Worm (Caenorhabditis elegans) whole organism, young adult: ENCODE measurements around the gene ncam-1.

Experiments
- B0336.3 ChIP-seq: fragments of 200-800 bp; sonication (Bioruptor generic); IDR thresholded peaks from 2 replicates; pipeline ENCODE4 v1.3.6; 2022; ENCODE audit warnings: missing genetic modification characterization, missing compliant biosample characterization
- F39B2.1 ChIP-seq: fragments of 200-800 bp; sonication (Bioruptor generic); IDR thresholded peaks from 2 replicates; pipeline ENCODE4 v1.3.6; 2022; ENCODE audit warnings: missing genetic modification reagents, missing genetic modification characterization, missing compliant biosample characterization
- F49E8.2 ChIP-seq: sonication (generic microtip); optimal IDR thresholded peaks from 3 replicates; lab custom pipeline; 2017; ENCODE audit warnings: missing genetic modification characterization, mild to moderate bottlenecking, missing compliant biosample characterization, antibody characterized with exemption, moderate library complexity; ENCODE audit not compliant: insufficient read depth
- F52B5.7 ChIP-seq: sonication (generic microtip); optimal IDR thresholded peaks from 2 replicates; lab custom pipeline; 2016; ENCODE audit warnings: mild to moderate bottlenecking, missing genetic modification characterization, missing compliant biosample characterization
- F55B11.4 ChIP-seq: sonication (generic microtip); optimal IDR thresholded peaks from 2 replicates; lab custom pipeline; 2016; ENCODE audit warnings: missing compliant biosample characterization, missing genetic modification characterization, borderline replicate concordance; ENCODE audit not compliant: insufficient read depth
- F57C9.4 ChIP-seq: sonication (generic microtip); optimal IDR thresholded peaks from 2 replicates; lab custom pipeline; 2017; ENCODE audit warnings: mild to moderate bottlenecking, missing genetic modification characterization, missing compliant biosample characterization
- Y67H2A.10 ChIP-seq: fragments of 200-800 bp; sonication (Bioruptor generic); conservative IDR thresholded peaks from 2 replicates; pipeline ENCODE4 v1.3.6; 2022; ENCODE audit warnings: missing genetic modification reagents, missing genetic modification characterization, missing compliant biosample characterization
- Y79H2A.3 ChIP-seq: fragments of 200-800 bp; sonication (Bioruptor generic); conservative IDR thresholded peaks from 2 replicates; pipeline ENCODE4 v1.3.6; 2022; ENCODE audit warnings: missing genetic modification reagents, missing genetic modification characterization, missing compliant biosample characterization
- akir-1 ChIP-seq: fragments of 200-800 bp; sonication (Bioruptor generic); optimal IDR thresholded peaks from 2 replicates; lab custom pipeline; 2018; ENCODE audit warnings: mild to moderate bottlenecking, missing genetic modification characterization, moderate library complexity, missing compliant biosample characterization
- atf-7 ChIP-seq: sonication (generic microtip); optimal IDR thresholded peaks from 2 replicates; lab custom pipeline; 2017; ENCODE audit warnings: mild to moderate bottlenecking, missing genetic modification characterization, missing compliant biosample characterization
- attf-6 ChIP-seq: fragments of 200-800 bp; sonication (Bioruptor generic); IDR thresholded peaks from 2 replicates; pipeline ENCODE4 v1.3.6; 2022; ENCODE audit warnings: missing genetic modification reagents, missing genetic modification characterization, missing compliant biosample characterization
- ceh-27 ChIP-seq: fragments of 200-800 bp; sonication (Bioruptor generic); optimal IDR thresholded peaks from 2 replicates; lab custom pipeline; 2018; ENCODE audit warnings: mild to moderate bottlenecking, missing genetic modification characterization, moderate library complexity, missing compliant biosample characterization
- ceh-58 ChIP-seq: fragments of 200-800 bp; sonication (Bioruptor generic); IDR thresholded peaks from 2 replicates; pipeline ENCODE4 v1.3.6; 2022; ENCODE audit warnings: missing genetic modification characterization, missing compliant biosample characterization
- dox-1 ChIP-seq: fragments of 200-800 bp; sonication (Bioruptor generic); IDR thresholded peaks from 2 replicates; pipeline ENCODE4 v1.3.6; 2022; ENCODE audit warnings: missing genetic modification reagents, missing genetic modification characterization, missing compliant biosample characterization
- efl-1 ChIP-seq: fragments of 150-350 bp; optimal IDR thresholded peaks from 2 replicates; lab custom pipeline; 2014; ENCODE audit warnings: missing biosample characterization, missing genetic modification reagents, missing genetic modification characterization
- ekl-4 ChIP-seq: fragments of 200-800 bp; sonication (Bioruptor generic); IDR thresholded peaks from 2 replicates; pipeline ENCODE4 v1.3.6; 2022; ENCODE audit warnings: missing genetic modification reagents, missing genetic modification characterization, missing compliant biosample characterization
- ets-4 ChIP-seq: fragments of 200-800 bp; sonication (Bioruptor generic); optimal IDR thresholded peaks from 2 replicates; lab custom pipeline; 2018; ENCODE audit warnings: mild to moderate bottlenecking, missing genetic modification characterization, missing compliant biosample characterization
- him-1 ChIP-seq: sonication (generic microtip); optimal IDR thresholded peaks from 2 replicates; lab custom pipeline; 2016; ENCODE audit warnings: missing genotype, missing genetic modification reagents, missing genetic modification characterization, missing compliant biosample characterization
- hlh-12 ChIP-seq: sonication (generic microtip); optimal IDR thresholded peaks from 2 replicates; lab custom pipeline; 2016; ENCODE audit warnings: missing genetic modification characterization, missing compliant biosample characterization
- hmg-1.2 ChIP-seq: fragments of 200-800 bp; sonication (Bioruptor generic); IDR thresholded peaks from 2 replicates; pipeline ENCODE4 v1.3.6; 2022; ENCODE audit warnings: missing genetic modification reagents, missing genetic modification characterization, missing compliant biosample characterization
- hrde-1 ChIP-seq: sonication (generic microtip); optimal IDR thresholded peaks from 2 replicates; lab custom pipeline; 2016; ENCODE audit warnings: missing genetic modification characterization, mild to moderate bottlenecking, missing compliant biosample characterization, moderate library complexity, missing genotype, missing genetic modification reagents, borderline replicate concordance
- hsf-1 ChIP-seq: fragments of 200-800 bp; sonication (Bioruptor generic); IDR thresholded peaks from 2 replicates; pipeline ENCODE4 v1.3.6; 2022; ENCODE audit warnings: missing genetic modification reagents, missing genetic modification characterization, missing compliant biosample characterization
- lin-26 ChIP-seq: fragments of 200-800 bp; sonication (Bioruptor generic); IDR thresholded peaks from 2 replicates; pipeline ENCODE4 v1.3.6; 2022; ENCODE audit warnings: missing genetic modification reagents, missing genetic modification characterization, missing compliant biosample characterization
- lin-35 ChIP-seq, 3 experiments: fragments of 150-350 bp in 2 of 3; sonication (generic microtip) in 1 of 3; optimal IDR thresholded peaks; 2 replicates each; lab custom pipeline; 2014 to 2018; ENCODE audit warnings: missing biosample characterization in 3 of 3, missing genetic modification characterization in 3 of 3, missing genetic modification reagents in 3 of 3
- lin-40 ChIP-seq: sonication (generic microtip); optimal IDR thresholded peaks from 2 replicates; lab custom pipeline; 2016; ENCODE audit warnings: missing genetic modification characterization, mild to moderate bottlenecking, missing compliant biosample characterization, missing genotype, missing genetic modification reagents
- lin-54 ChIP-seq: fragments of 200-800 bp; sonication (Bioruptor generic); optimal IDR thresholded peaks from 2 replicates; lab custom pipeline; 2018; ENCODE audit warnings: mild to moderate bottlenecking, missing genetic modification characterization, missing compliant biosample characterization
- lsl-1 ChIP-seq: fragments of 200-800 bp; sonication (Bioruptor generic); optimal IDR thresholded peaks from 2 replicates; lab custom pipeline; 2018; ENCODE audit warnings: mild to moderate bottlenecking, missing genetic modification characterization, moderate library complexity, missing compliant biosample characterization
- mes-4 ChIP-seq: sonication (generic microtip); optimal IDR thresholded peaks from 2 replicates; lab custom pipeline; 2016; ENCODE audit warnings: missing genotype, missing genetic modification characterization, missing compliant biosample characterization
- mxl-1 ChIP-seq: sonication (generic microtip); optimal IDR thresholded peaks from 2 replicates; lab custom pipeline; 2016; ENCODE audit warnings: missing genetic modification characterization, missing compliant biosample characterization
- nfya-1 ChIP-seq: sonication (generic microtip); optimal IDR thresholded peaks from 2 replicates; lab custom pipeline; 2017; ENCODE audit warnings: antibody characterized with exemption, missing compliant biosample characterization, missing genetic modification characterization, borderline replicate concordance; ENCODE audit not compliant: insufficient read depth
- rec-8 ChIP-seq, 2 experiments: sonication (generic microtip); optimal IDR thresholded peaks; 2 replicates each; lab custom pipeline; 2016; ENCODE audit warnings: mild to moderate bottlenecking in 2 of 2, missing genetic modification characterization in 2 of 2, missing genetic modification reagents in 2 of 2, missing genotype in 2 of 2, missing biosample characterization in 1 of 2, missing compliant biosample characterization in 1 of 2, moderate library complexity in 1 of 2
- repo-1 ChIP-seq: sonication (generic microtip); optimal IDR thresholded peaks from 2 replicates; lab custom pipeline; 2017; ENCODE audit warnings: mild to moderate bottlenecking, missing genetic modification characterization, missing compliant biosample characterization
- snpc-1.1 ChIP-seq: sonication (generic microtip); optimal IDR thresholded peaks from 2 replicates; lab custom pipeline; 2017; ENCODE audit warnings: missing genetic modification characterization, mild to moderate bottlenecking, missing compliant biosample characterization, antibody characterized with exemption, moderate library complexity, missing genotype, missing genetic modification reagents; ENCODE audit not compliant: insufficient read depth
- snpc-3.4 ChIP-seq: sonication (generic microtip); optimal IDR thresholded peaks from 2 replicates; lab custom pipeline; 2017; ENCODE audit warnings: missing genetic modification characterization, mild to moderate bottlenecking, missing compliant biosample characterization, antibody characterized with exemption, moderate library complexity, missing genotype, missing genetic modification reagents
- snpc-4 ChIP-seq, 5 experiments: fragments of 150-350 bp in 1 of 5; sonication (generic microtip) in 4 of 5; optimal IDR thresholded peaks; 2 replicates each; lab custom pipeline; 2014 to 2018; ENCODE audit warnings: missing genetic modification characterization in 5 of 5, missing biosample characterization in 3 of 5, antibody characterized with exemption in 2 of 5, mild to moderate bottlenecking in 2 of 5, missing compliant biosample characterization in 2 of 5, missing genotype in 2 of 5, moderate library complexity in 2 of 5, missing genetic modification reagents in 1 of 5
- somi-1 ChIP-seq: fragments of 200-800 bp; sonication (Bioruptor generic); optimal IDR thresholded peaks from 2 replicates; lab custom pipeline; 2018; ENCODE audit warnings: mild to moderate bottlenecking, missing genetic modification characterization, missing compliant biosample characterization
- xnd-1 ChIP-seq: sonication (generic microtip); optimal IDR thresholded peaks from 2 replicates; lab custom pipeline; 2016; ENCODE audit warnings: missing genotype, missing genetic modification reagents, missing genetic modification characterization, missing compliant biosample characterization
- zfh-2 ChIP-seq: fragments of 200-800 bp; sonication (Bioruptor generic); conservative IDR thresholded peaks from 2 replicates; pipeline ENCODE4 v1.3.6; 2022; ENCODE audit warnings: missing genetic modification reagents, missing genetic modification characterization, missing compliant biosample characterization
- ztf-18 ChIP-seq: sonication (generic microtip); optimal IDR thresholded peaks from 2 replicates; lab custom pipeline; 2016; ENCODE audit warnings: missing genotype, mild to moderate bottlenecking, missing genetic modification characterization, missing compliant biosample characterization
- ztf-26 ChIP-seq: sonication (generic microtip); optimal IDR thresholded peaks from 2 replicates; lab custom pipeline; 2017; ENCODE audit warnings: missing genetic modification characterization, missing compliant biosample characterization
- ztf-3 ChIP-seq: fragments of 200-800 bp; sonication (Bioruptor generic); optimal IDR thresholded peaks from 2 replicates; lab custom pipeline; 2018; ENCODE audit warnings: mild to moderate bottlenecking, missing genetic modification characterization, missing compliant biosample characterization

ncam-1 gene

ce11 chrX:688602-689001 is 3.1 kb upstream of the ncam-1 start:
- TF ChIP-seq lsl-1 (GFP tag; lab: Kevin White, UChicago) (no peak), F52B5.7 (tag; lab: Kevin White, UChicago) (no peak), lin-40 (tag; lab: Kevin White, UChicago) (no peak), F55B11.4 (tag; lab: Kevin White, UChicago) (no peak), ets-4 (no peak), him-1 (tag; lab: Kevin White, UChicago) (no peak), snpc-3.4 (tag; lab: Kevin White, UChicago) (no peak)

ce11 chrX:696253-696652 is 4.5 kb downstream of the ncam-1 start:
- TF ChIP-seq snpc-4 (GFP tag; optimal IDR thresholded peaks at IDR 0.05; lab: Kevin White, UChicago) (no peak), snpc-4 (tag; optimal IDR thresholded peaks at IDR 0.05; lab: Kevin White, UChicago) (no peak), lin-26 (GFP tag; lab: Robert Waterston, UW) (no peak), hlh-12 (tag; lab: Kevin White, UChicago) (no peak), akir-1 (GFP tag; lab: Kevin White, UChicago) (no peak), nfya-1 (tag; lab: Kevin White, UChicago) (no peak), attf-6 (no peak), lin-54 (GFP tag; lab: Kevin White, UChicago) (no peak), snpc-1.1 (tag; lab: Kevin White, UChicago) (no peak), Y67H2A.10 (GFP tag; lab: Robert Waterston, UW) (no peak)

- TF ChIP-seq Y79H2A.3 (GFP tag; lab: Robert Waterston, UW) = no peak
- no peak for TF ChIP-seq lin-54 (GFP tag; lab: Kevin White, UChicago)
Measured at ce11 chrX:706490-706889, 14.8 kb downstream of the ncam-1 start, which contains the start of gene M02A10.1. M02A10.1 (plus strand) TSS chrX:706790.

ce11 chrX:714398-714797 is 22.7 kb downstream of the ncam-1 start, which contains the start of gene irk-2:
irk-2 (minus strand) TSS chrX:714498.
- no peak for TF ChIP-seq hmg-1.2 (GFP tag; lab: Robert Waterston, UW)
- no peak for TF ChIP-seq ceh-58 (GFP tag; lab: Robert Waterston, UW)
- no peak for TF ChIP-seq ekl-4 (GFP tag; lab: Robert Waterston, UW)
- no peak for TF ChIP-seq repo-1 (tag; lab: Kevin White, UChicago)
- TF ChIP-seq F49E8.2 (tag; lab: Kevin White, UChicago) = no peak
- TF ChIP-seq atf-7 = no peak
- TF ChIP-seq ztf-26 (tag; lab: Kevin White, UChicago) = no peak
- no peak for TF ChIP-seq F39B2.1
- TF ChIP-seq B0336.3 (GFP tag; lab: Robert Waterston, UW) = no peak
- TF ChIP-seq ztf-3 = no peak
- no peak for TF ChIP-seq rec-8 (tag; optimal IDR thresholded peaks at IDR 0.05; lab: Kevin White, UChicago)

ce11 chrX:725868-726267 is 34.2 kb downstream of the ncam-1 start, which contains the start of gene sli-1:
sli-1 (minus strand) TSS chrX:725968.
- TF ChIP-seq repo-1 (tag; lab: Kevin White, UChicago) (no peak), ztf-18 (tag; lab: Kevin White, UChicago) (no peak), xnd-1 (tag; lab: Kevin White, UChicago) (no peak), efl-1 (GFP tag; lab: Kevin White, UChicago) (no peak), zfh-2 (GFP tag; lab: Robert Waterston, UW) (no peak), somi-1 (no peak), mxl-1 (tag; lab: Kevin White, UChicago) (no peak), ceh-27 (GFP tag; lab: Kevin White, UChicago) (no peak), lin-35 (GFP tag; optimal IDR thresholded peaks at IDR 0.05; lab: Kevin White, UChicago) (no peak), hrde-1 (tag; lab: Kevin White, UChicago) (no peak), mes-4 (no peak), dox-1 (GFP tag; lab: Robert Waterston, UW) (no peak), nfya-1 (tag; lab: Kevin White, UChicago) (no peak), hsf-1 (GFP tag; lab: Robert Waterston, UW) (no peak), F57C9.4 (tag; lab: Kevin White, UChicago) (no peak)
